Worm (Caenorhabditis elegans) whole organism, midembryonic: Measurements from ENCODE around the gene F23G4.1.

Experiments
- T22C8.4 ChIP-seq: fragments of 200-800 bp; sonication (Bioruptor generic); IDR thresholded peaks from 2 replicates; pipeline ENCODE4 v1.3.6; 2022; ENCODE audit warnings: missing genetic modification characterization, missing compliant biosample characterization
- cog-1 ChIP-seq: sonication (generic microtip); optimal IDR thresholded peaks from 2 replicates; lab custom pipeline; 2016; ENCODE audit warnings: missing genetic modification characterization, missing compliant biosample characterization
- flt-1 ChIP-seq: fragments of 200-800 bp; sonication (Bioruptor generic); IDR thresholded peaks from 2 replicates; pipeline ENCODE4 v1.3.6; 2022; ENCODE audit warnings: missing genetic modification characterization, missing compliant biosample characterization
- klf-2 ChIP-seq: fragments of 200-800 bp; sonication (Bioruptor generic); conservative IDR thresholded peaks from 2 replicates; pipeline ENCODE4 v1.3.6; 2022; ENCODE audit warnings: missing genetic modification reagents, missing genetic modification characterization, missing compliant biosample characterization
- med-1 ChIP-seq: sonication (generic microtip); optimal IDR thresholded peaks from 2 replicates; lab custom pipeline; 2017; ENCODE audit warnings: missing genetic modification characterization, mild to moderate bottlenecking, missing compliant biosample characterization, antibody characterized with exemption, missing genetic modification reagents; ENCODE audit not compliant: insufficient read depth
- ref-1 ChIP-seq: fragments of 200-800 bp; sonication (Bioruptor generic); conservative IDR thresholded peaks from 2 replicates; pipeline ENCODE4 v1.3.6; 2022; ENCODE audit warnings: missing genetic modification reagents, missing genetic modification characterization, missing compliant biosample characterization
- tab-1 ChIP-seq: fragments of 200-800 bp; sonication (Bioruptor generic); IDR thresholded peaks from 2 replicates; pipeline ENCODE4 v1.3.6; 2022; ENCODE audit warnings: missing genetic modification characterization, missing compliant biosample characterization
- ztf-23 ChIP-seq: fragments of 200-800 bp; sonication (Bioruptor generic); IDR thresholded peaks from 2 replicates; pipeline ENCODE4 v1.3.6; 2022; ENCODE audit warnings: missing genetic modification reagents, missing genetic modification characterization, missing compliant biosample characterization
- ztf-29 ChIP-seq: fragments of 200-800 bp; sonication (Bioruptor generic); IDR thresholded peaks from 2 replicates; pipeline ENCODE4 v1.3.6; 2022; ENCODE audit warnings: missing genetic modification reagents, missing genetic modification characterization, missing compliant biosample characterization

F23G4.1 gene

ce11 chrX:6601967-6602366 is 1.0 kb downstream of the F23G4.1 start:
- no peak for TF ChIP-seq ref-1

ce11 chrX:6598732-6599131 is 4.3 kb downstream of the F23G4.1 start, which contains the start of gene hic-1:
Gene hic-1 (minus strand): TSS chrX:6598832.
- TF ChIP-seq ztf-29 (GFP tag; lab: Robert Waterston, UW), result no peak

DNA sequence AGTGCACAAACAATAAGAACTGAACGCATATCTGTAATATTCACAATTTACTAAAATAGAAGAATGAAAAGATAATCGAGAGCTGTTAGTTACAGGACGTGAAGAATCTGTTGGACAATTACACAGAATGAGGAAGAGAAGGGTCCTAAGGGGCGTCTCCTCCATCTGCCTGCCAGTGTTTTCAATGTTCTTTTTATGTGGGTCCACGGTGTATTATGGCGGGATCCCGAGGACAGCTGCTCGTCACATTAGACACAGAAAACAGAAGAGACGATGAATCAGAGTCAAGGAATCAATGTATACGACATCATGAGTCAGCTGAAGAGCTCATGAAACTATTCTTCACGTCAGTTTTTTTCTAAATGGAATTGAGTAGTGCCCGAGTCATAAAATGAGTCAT is 5.9 kb downstream of the F23G4.1 start, which contains the start of gene ttr-6:
Gene ttr-6 (minus strand): TSS at position 33 of the 400 bp plus-strand sequence.
- TF ChIP-seq klf-2 (no peak), ztf-29 (GFP tag; lab: Robert Waterston, UW) (no peak), T22C8.4 (GFP tag; lab: Robert Waterston, UW) (no peak), flt-1 (GFP tag; lab: Robert Waterston, UW) (no peak), tab-1 (GFP tag; lab: Robert Waterston, UW) (no peak), med-1 (GFP tag; lab: Kevin White, UChicago) (no peak), ztf-23 (no peak), ref-1 (no peak), cog-1 (tag; lab: Kevin White, UChicago) (no peak)

- TF ChIP-seq med-1 (GFP tag; lab: Kevin White, UChicago) (peak; percentile 85), ztf-29 (GFP tag; lab: Robert Waterston, UW) (peak; percentile 93), T22C8.4 (GFP tag; lab: Robert Waterston, UW) (peak; percentile 93), ztf-23 (peak; percentile 96), ref-1 (peak; percentile 88), flt-1 (GFP tag; lab: Robert Waterston, UW) (peak; percentile 97), tab-1 (GFP tag; lab: Robert Waterston, UW) (peak; percentile 96), cog-1 (tag; lab: Kevin White, UChicago) (peak; percentile 65), klf-2 (peak; percentile 94)
These were observed 9.7 kb downstream of the F23G4.1 start for ce11 chrX:6593178-6593786.

DNA sequence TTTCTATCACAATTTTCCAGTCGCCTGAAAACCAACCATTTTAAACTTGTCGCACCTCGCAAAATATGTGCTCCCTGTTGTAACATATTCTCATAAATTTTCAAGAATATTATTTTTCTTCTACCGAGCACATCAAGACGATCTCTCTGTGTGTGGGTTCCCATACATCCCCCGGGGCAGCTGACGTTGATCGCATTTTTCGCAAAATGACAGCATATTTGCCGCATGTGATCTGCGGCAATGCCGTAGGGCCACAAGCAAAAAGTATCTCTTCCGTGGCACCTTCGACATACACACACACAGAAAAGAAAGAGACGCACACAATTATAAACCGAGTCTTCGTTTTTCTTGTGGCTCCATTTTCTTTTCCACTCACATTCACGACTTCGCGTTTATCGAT is 11.3 kb downstream of the F23G4.1 start:
- TF ChIP-seq ztf-23 (no peak), klf-2 (no peak)

DNA sequence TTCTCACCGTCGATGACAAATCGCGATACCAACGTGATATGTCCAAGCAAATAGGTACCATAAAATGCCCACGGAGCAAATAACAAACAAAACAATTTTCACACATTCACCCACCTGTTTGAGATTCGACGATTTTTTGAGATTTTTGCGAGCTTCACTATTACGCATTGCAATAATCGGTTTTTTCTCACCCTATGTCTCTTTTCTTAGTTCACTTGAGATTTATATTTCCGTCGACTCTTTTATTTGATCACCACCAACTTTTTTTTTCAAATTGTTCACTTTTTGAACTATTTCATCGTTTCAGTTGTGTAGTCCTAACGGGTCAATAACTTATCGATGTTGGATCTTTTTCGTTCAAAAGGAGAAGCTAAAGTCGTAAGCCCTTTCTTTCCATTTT is 14.5 kb downstream of the F23G4.1 start, which contains the start of gene fbxl-4:
Gene fbxl-4 (plus strand): TSS at position 301 of the 400 bp plus-strand sequence.
- TF ChIP-seq ztf-23 (no peak), cog-1 (tag; lab: Kevin White, UChicago) (no peak), tab-1 (GFP tag; lab: Robert Waterston, UW) (no peak), ref-1 (no peak), klf-2 (no peak), ztf-29 (GFP tag; lab: Robert Waterston, UW) (no peak), T22C8.4 (GFP tag; lab: Robert Waterston, UW) (no peak), med-1 (GFP tag; lab: Kevin White, UChicago) (no peak), flt-1 (GFP tag; lab: Robert Waterston, UW) (no peak)

ce11 chrX:6583385-6583784 is 19.6 kb downstream of the F23G4.1 start:
- TF ChIP-seq ztf-23, result no peak

DNA sequence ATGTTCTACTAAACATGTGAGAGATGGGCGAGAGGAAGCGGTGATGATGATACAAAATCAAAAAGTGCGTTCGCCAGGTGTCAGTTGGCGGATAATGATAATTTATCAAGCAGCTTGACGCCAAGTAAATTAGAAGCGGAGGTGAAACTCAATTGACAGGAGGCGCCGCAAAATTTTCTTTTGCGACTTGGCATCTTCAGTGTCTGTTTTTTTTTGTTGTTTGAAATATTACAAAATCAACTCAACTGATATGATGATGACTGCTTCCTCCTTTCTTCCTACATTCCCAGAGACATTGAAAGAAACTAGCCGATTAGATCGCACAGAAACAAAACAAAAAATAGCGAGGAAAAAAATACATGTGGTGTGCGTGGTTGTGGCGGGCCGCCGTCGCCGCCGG is 27.0 kb downstream of the F23G4.1 start:
- TF ChIP-seq ztf-29 (GFP tag; lab: Robert Waterston, UW) (no peak), med-1 (GFP tag; lab: Kevin White, UChicago) (no peak), T22C8.4 (GFP tag; lab: Robert Waterston, UW) (no peak), tab-1 (GFP tag; lab: Robert Waterston, UW) (no peak), klf-2 (no peak), cog-1 (tag; lab: Kevin White, UChicago) (no peak), flt-1 (GFP tag; lab: Robert Waterston, UW) (no peak), ref-1 (no peak), ztf-23 (no peak)

DNA sequence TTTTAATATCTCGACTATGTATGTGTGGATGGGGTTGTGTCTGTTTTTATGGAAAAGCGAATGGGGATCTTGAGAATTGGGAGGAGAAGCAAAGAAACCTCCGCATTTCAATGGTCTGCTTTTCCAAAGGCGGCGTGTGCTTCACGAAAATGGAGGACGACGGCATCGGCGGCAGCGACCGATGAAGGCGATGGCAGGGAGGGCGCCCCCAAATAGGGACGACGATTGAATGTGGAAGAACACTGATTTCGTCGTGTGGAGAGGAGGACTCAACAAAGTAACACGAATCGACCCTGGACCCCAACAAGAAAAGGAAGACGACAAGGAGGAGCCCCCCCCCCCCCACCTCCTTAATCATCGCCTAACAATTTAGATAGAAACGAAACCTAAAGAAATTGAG is 30.0 kb downstream of the F23G4.1 start:
- TF ChIP-seq cog-1 (tag; lab: Kevin White, UChicago) (no peak), ztf-29 (GFP tag; lab: Robert Waterston, UW) (no peak), klf-2 (no peak), ztf-23 (no peak), tab-1 (GFP tag; lab: Robert Waterston, UW) (no peak), T22C8.4 (GFP tag; lab: Robert Waterston, UW) (no peak), flt-1 (GFP tag; lab: Robert Waterston, UW) (no peak), med-1 (GFP tag; lab: Kevin White, UChicago) (no peak), ref-1 (no peak)

ce11 chrX:6569624-6570023 is 33.4 kb downstream of the F23G4.1 start, which contains the start of gene dop-3:
Gene dop-3 (minus strand): TSS chrX:6569724.
- TF ChIP-seq cog-1 (tag; lab: Kevin White, UChicago) (no peak), ref-1 (no peak), med-1 (GFP tag; lab: Kevin White, UChicago) (no peak), tab-1 (GFP tag; lab: Robert Waterston, UW) (no peak), klf-2 (no peak), flt-1 (GFP tag; lab: Robert Waterston, UW) (no peak), ztf-23 (no peak), ztf-29 (GFP tag; lab: Robert Waterston, UW) (no peak), T22C8.4 (GFP tag; lab: Robert Waterston, UW) (no peak)

ce11 chrX:6562378-6562856 is 40.6 kb downstream of the F23G4.1 start, which contains the start of gene aaim-1:
Gene aaim-1 (minus strand): TSS chrX:6562428.
- TF ChIP-seq tab-1 (GFP tag; lab: Robert Waterston, UW) (no peak), cog-1 (tag; lab: Kevin White, UChicago) (no peak), med-1 (GFP tag; lab: Kevin White, UChicago) (no peak), klf-2 (no peak), flt-1 (GFP tag; lab: Robert Waterston, UW) (no peak)
